Worm (Caenorhabditis elegans) whole organism, L3 larva: ENCODE measurements around the gene K07H8.12.
A peak's percentile ranks its signal among the peaks of the same experiment; 100 is the strongest.

Source experiments
- aly-2 ChIP-seq: fragments of 150-350 bp; optimal IDR thresholded peaks from 2 replicates; lab custom pipeline; 2014; ENCODE audit warnings: missing biosample characterization, missing genetic modification characterization
- ama-1 ChIP-seq: fragments of 150-350 bp; optimal IDR thresholded peaks from 2 replicates; lab custom pipeline; 2018
- ceh-28 ChIP-seq: fragments of 150-350 bp; optimal IDR thresholded peaks from 2 replicates; lab custom pipeline; 2014; ENCODE audit warnings: missing biosample characterization, missing genetic modification reagents, missing genetic modification characterization
- ceh-82 ChIP-seq: fragments of 150-350 bp; optimal IDR thresholded peaks from 2 replicates; lab custom pipeline; 2014; ENCODE audit warnings: missing biosample characterization, missing genetic modification characterization
- ceh-9 ChIP-seq: sonication (generic microtip); optimal IDR thresholded peaks from 2 replicates; lab custom pipeline; 2018; ENCODE audit warnings: missing biosample characterization, missing genetic modification characterization
- elt-1 ChIP-seq: fragments of 150-350 bp; optimal IDR thresholded peaks from 2 replicates; lab custom pipeline; 2014; ENCODE audit warnings: missing biosample characterization, missing genetic modification characterization
- elt-3 ChIP-seq, 3 experiments: fragments of 150-350 bp in 1 of 3; sonication (generic microtip) in 2 of 3; optimal IDR thresholded peaks; 2 replicates in 2 of 3; 4 replicates in 1 of 3; lab custom pipeline; 2014 to 2017; ENCODE audit warnings: missing biosample characterization in 3 of 3, missing genetic modification characterization in 3 of 3
- fkh-10 ChIP-seq: sonication (generic microtip); optimal IDR thresholded peaks from 2 replicates; lab custom pipeline; 2017; ENCODE audit warnings: missing biosample characterization, missing genetic modification reagents, missing genetic modification characterization
- hmg-11 ChIP-seq: sonication (generic microtip); optimal IDR thresholded peaks from 2 replicates; lab custom pipeline; 2016; ENCODE audit warnings: missing genetic modification characterization, missing compliant biosample characterization
- jun-1 ChIP-seq: fragments of 150-350 bp; optimal IDR thresholded peaks from 2 replicates; lab custom pipeline; 2014; ENCODE audit warnings: missing biosample characterization, missing genetic modification reagents, missing genetic modification characterization
- lin-15B ChIP-seq: fragments of 150-350 bp; optimal IDR thresholded peaks from 2 replicates; lab custom pipeline; 2014; ENCODE audit warnings: missing biosample characterization, missing genetic modification characterization
- lin-39 ChIP-seq: fragments of 150-350 bp; optimal IDR thresholded peaks from 2 replicates; lab custom pipeline; 2018; ENCODE audit warnings: missing biosample characterization, missing genetic modification reagents, missing genetic modification characterization
- lsy-12 ChIP-seq: sonication (generic microtip); optimal IDR thresholded peaks from 2 replicates; lab custom pipeline; 2016; ENCODE audit warnings: mild to moderate bottlenecking, missing genetic modification characterization, missing compliant biosample characterization
- mdl-1 ChIP-seq: fragments of 150-350 bp; optimal IDR thresholded peaks from 2 replicates; lab custom pipeline; 2014; ENCODE audit warnings: missing biosample characterization, missing genetic modification characterization
- mml-1 ChIP-seq: fragments of 150-350 bp; sonication (generic microtip); optimal IDR thresholded peaks from 3 replicates; lab custom pipeline; 2014; ENCODE audit warnings: missing biosample characterization, missing genetic modification characterization
- nfya-1 ChIP-seq: sonication (generic microtip); optimal IDR thresholded peaks from 2 replicates; lab custom pipeline; 2017; ENCODE audit warnings: missing genetic modification characterization, mild to moderate bottlenecking, missing compliant biosample characterization, antibody characterized with exemption, moderate library complexity; ENCODE audit not compliant: insufficient read depth
- nhr-11 ChIP-seq: fragments of 150-350 bp; optimal IDR thresholded peaks from 2 replicates; lab custom pipeline; 2014; ENCODE audit warnings: missing biosample characterization, missing genetic modification characterization
- nhr-23 ChIP-seq: fragments of 150-350 bp; optimal IDR thresholded peaks from 2 replicates; lab custom pipeline; 2014; ENCODE audit warnings: missing biosample characterization, missing genetic modification reagents, missing genetic modification characterization
- nhr-237 ChIP-seq: fragments of 150-350 bp; optimal IDR thresholded peaks from 2 replicates; lab custom pipeline; 2014; ENCODE audit warnings: missing biosample characterization, missing genetic modification characterization
- nhr-25 ChIP-seq: sonication (generic microtip); optimal IDR thresholded peaks from 2 replicates; lab custom pipeline; 2017; ENCODE audit warnings: missing biosample characterization, missing genetic modification characterization
- nhr-28 ChIP-seq: fragments of 150-350 bp; optimal IDR thresholded peaks from 2 replicates; lab custom pipeline; 2014; ENCODE audit warnings: missing biosample characterization, missing genetic modification characterization
- nhr-43 ChIP-seq: sonication (generic microtip); optimal IDR thresholded peaks from 2 replicates; lab custom pipeline; 2016; ENCODE audit warnings: mild to moderate bottlenecking, missing genetic modification characterization, missing compliant biosample characterization; ENCODE audit not compliant: poor library complexity, severe bottlenecking
- nhr-76 ChIP-seq: fragments of 150-350 bp; sonication (generic microtip); optimal IDR thresholded peaks from 5 replicates; lab custom pipeline; 2014; ENCODE audit warnings: missing biosample characterization, missing genetic modification characterization
- sea-2 ChIP-seq: fragments of 150-350 bp; sonication (generic microtip); optimal IDR thresholded peaks from 4 replicates; lab custom pipeline; 2014; ENCODE audit warnings: missing biosample characterization, missing genetic modification reagents, missing genetic modification characterization
- skn-1 ChIP-seq: fragments of 150-350 bp; optimal IDR thresholded peaks from 2 replicates; lab custom pipeline; 2014; ENCODE audit warnings: missing biosample characterization, missing genetic modification characterization
- snpc-4 ChIP-seq: fragments of 150-350 bp; optimal IDR thresholded peaks from 2 replicates; lab custom pipeline; 2014; ENCODE audit warnings: missing biosample characterization, missing genetic modification characterization
- tbx-2 ChIP-seq: sonication (generic microtip); optimal IDR thresholded peaks from 2 replicates; lab custom pipeline; 2016; ENCODE audit warnings: mild to moderate bottlenecking, missing genetic modification characterization, missing compliant biosample characterization
- unc-39 ChIP-seq: sonication (generic microtip); optimal IDR thresholded peaks from 4 replicates; lab custom pipeline; 2017; ENCODE audit warnings: missing biosample characterization, missing genetic modification characterization
- unc-62 ChIP-seq: fragments of 150-350 bp; sonication (generic microtip); optimal IDR thresholded peaks from 4 replicates; lab custom pipeline; 2014; ENCODE audit warnings: missing biosample characterization, missing genetic modification reagents, missing genetic modification characterization
- zag-1 ChIP-seq: fragments of 150-350 bp; optimal IDR thresholded peaks from 2 replicates; lab custom pipeline; 2014; ENCODE audit warnings: missing biosample characterization, missing genetic modification characterization
- ztf-11 ChIP-seq: fragments of 150-350 bp; optimal IDR thresholded peaks from 2 replicates; lab custom pipeline; 2014; ENCODE audit warnings: missing biosample characterization, missing genetic modification characterization
- ztf-4 ChIP-seq: fragments of 150-350 bp; optimal IDR thresholded peaks from 2 replicates; lab custom pipeline; 2014; ENCODE audit warnings: missing biosample characterization, missing genetic modification characterization

Gene K07H8.12

ce11 chrIV:8276609-8277008 lies at the start of gene K07H8.12:
K07H8.12 (minus strand) TSS chrIV:8276709.
- TF ChIP-seq hmg-11 (tag; lab: Kevin White, UChicago) (no peak), elt-1 (tag; lab: Kevin White, UChicago) (no peak), fkh-10 (GFP tag; lab: Kevin White, UChicago) (no peak), tbx-2 (tag; lab: Kevin White, UChicago) (no peak), nhr-25 (tag; lab: Kevin White, UChicago) (no peak), zag-1 (tag; lab: Kevin White, UChicago) (no peak), nfya-1 (tag; lab: Kevin White, UChicago) (no peak), ztf-4 (tag; lab: Kevin White, UChicago) (no peak), nhr-11 (no peak), ama-1 (lab: Kevin White, UChicago) (no peak), mdl-1 (no peak)

ce11 chrIV:8325667-8326066 lies 49.2 kb upstream of the K07H8.12 start, which contains the start of gene F35H10.3:
F35H10.3 (plus strand) TSS chrIV:8325967.
- no peak for TF ChIP-seq sea-2
- TF ChIP-seq ceh-9 (tag; lab: Kevin White, UChicago) = no peak
- TF ChIP-seq snpc-4 = no peak
- TF ChIP-seq nhr-28 = no peak
- TF ChIP-seq, all 47 proteins: peak for 0

ce11 chrIV:8318799-8319198 lies 42.3 kb upstream of the K07H8.12 start:
- TF ChIP-seq unc-62 (no peak), lsy-12 (no peak), nhr-25 (tag; lab: Kevin White, UChicago) (peak; percentile 27)

ce11 chrIV:8317800-8318199 lies 41.3 kb upstream of the K07H8.12 start:
- TF ChIP-seq nhr-23 = peak; percentile 34
- TF ChIP-seq ceh-28 = no peak
- TF ChIP-seq, all 47 proteins: peak for 1

- TF ChIP-seq skn-1 = no peak
- no peak for TF ChIP-seq nhr-76 (tag; lab: Kevin White, UChicago)
- no peak for TF ChIP-seq lin-15B
- no peak for TF ChIP-seq unc-39
- peak; percentile 21 for TF ChIP-seq nhr-23
Observed at ce11 chrIV:8312846-8313245, 36.3 kb upstream of the K07H8.12 start, which contains the start of gene F35H10.10. F35H10.10 (minus strand) TSS chrIV:8312946.

ce11 chrIV:8312105-8312504 lies 35.6 kb upstream of the K07H8.12 start:
- TF ChIP-seq fkh-10 (GFP tag; lab: Kevin White, UChicago) (no peak), nfya-1 (tag; lab: Kevin White, UChicago) (no peak), nhr-237 (tag; lab: Kevin White, UChicago) (no peak), elt-3 (tag; optimal IDR thresholded peaks at IDR 0.05; lab: Kevin White, UChicago) (no peak), nhr-23 (no peak), aly-2 (no peak), ceh-82 (no peak), ceh-28 (no peak)

ce11 chrIV:8307408-8307807 lies 30.9 kb upstream of the K07H8.12 start:
- TF ChIP-seq elt-1 (tag; lab: Kevin White, UChicago) (no peak), lin-39 (tag; lab: Kevin White, UChicago) (no peak), nhr-43 (peak; percentile 37), mml-1 (tag; lab: Kevin White, UChicago) (no peak), jun-1 (tag; lab: Kevin White, UChicago) (no peak), ztf-11 (tag; lab: Kevin White, UChicago) (no peak)
